Worm (Caenorhabditis elegans) whole organism, mixed stage, embryonic: Measurements from ENCODE around the gene pat-9.
A peak's percentile ranks its signal among the peaks of the same experiment; 100 is the strongest.

Experiments
- M03D4.4 ChIP-seq: sonication (generic microtip); optimal IDR thresholded peaks from 2 replicates; lab custom pipeline; 2017; ENCODE audit warnings: mild to moderate bottlenecking, missing genetic modification characterization, missing compliant biosample characterization
- bed-3 ChIP-seq: fragments of 200-800 bp; sonication (Bioruptor generic); optimal IDR thresholded peaks from 3 replicates; lab custom pipeline; 2018; ENCODE audit warnings: mild to moderate bottlenecking, missing genetic modification characterization, moderate library complexity, missing compliant biosample characterization
- blmp-1 ChIP-seq: fragments of 150-350 bp; optimal IDR thresholded peaks from 2 replicates; lab custom pipeline; 2014; ENCODE audit warnings: missing biosample characterization, missing genetic modification characterization
- ceh-39 ChIP-seq: fragments of 150-350 bp; optimal IDR thresholded peaks from 2 replicates; lab custom pipeline; 2014; ENCODE audit warnings: missing biosample characterization, missing genetic modification characterization
- ceh-43 ChIP-seq: fragments of 200-800 bp; sonication (Bioruptor generic); optimal IDR thresholded peaks from 2 replicates; lab custom pipeline; 2018; ENCODE audit warnings: mild to moderate bottlenecking, missing genetic modification characterization, moderate library complexity, missing compliant biosample characterization
- ceh-83 ChIP-seq: fragments of 200-800 bp; sonication (Bioruptor generic); optimal IDR thresholded peaks from 2 replicates; lab custom pipeline; 2018; ENCODE audit warnings: mild to moderate bottlenecking, missing genetic modification characterization, missing compliant biosample characterization
- ces-1 ChIP-seq: fragments of 150-350 bp; optimal IDR thresholded peaks from 2 replicates; lab custom pipeline; 2014; ENCODE audit warnings: missing biosample characterization, missing genetic modification reagents, missing genetic modification characterization
- cnd-1 ChIP-seq: fragments of 200-800 bp; sonication (Bioruptor generic); optimal IDR thresholded peaks from 2 replicates; lab custom pipeline; 2018; ENCODE audit warnings: mild to moderate bottlenecking, missing genetic modification characterization, missing compliant biosample characterization
- elt-3 ChIP-seq: fragments of 150-350 bp; optimal IDR thresholded peaks from 2 replicates; lab custom pipeline; 2014; ENCODE audit warnings: missing biosample characterization, missing genetic modification characterization
- flh-1 ChIP-seq: fragments of 200-800 bp; sonication (Bioruptor generic); optimal IDR thresholded peaks from 2 replicates; lab custom pipeline; 2018; ENCODE audit warnings: mild to moderate bottlenecking, missing genetic modification characterization, moderate library complexity, missing compliant biosample characterization
- ham-2 ChIP-seq: fragments of 200-800 bp; sonication (Bioruptor generic); optimal IDR thresholded peaks from 2 replicates; lab custom pipeline; 2018; ENCODE audit warnings: mild to moderate bottlenecking, missing genetic modification characterization, missing compliant biosample characterization
- hlh-1 ChIP-seq: fragments of 150-350 bp; optimal IDR thresholded peaks from 2 replicates; lab custom pipeline; 2014; ENCODE audit warnings: missing biosample characterization, missing genetic modification reagents, missing genetic modification characterization
- lin-32 ChIP-seq: fragments of 200-800 bp; sonication (Bioruptor generic); optimal IDR thresholded peaks from 2 replicates; lab custom pipeline; 2018; ENCODE audit warnings: mild to moderate bottlenecking, missing genetic modification characterization, missing compliant biosample characterization
- lsy-2 ChIP-seq: fragments of 150-350 bp; optimal IDR thresholded peaks from 2 replicates; lab custom pipeline; 2014; ENCODE audit warnings: missing biosample characterization, missing genetic modification characterization
- mab-5 ChIP-seq: fragments of 150-350 bp; optimal IDR thresholded peaks from 2 replicates; lab custom pipeline; 2014; ENCODE audit warnings: missing biosample characterization, missing genetic modification characterization
- mep-1 ChIP-seq: fragments of 150-350 bp; optimal IDR thresholded peaks from 2 replicates; lab custom pipeline; 2017; ENCODE audit warnings: missing biosample characterization, missing genetic modification reagents, missing genetic modification characterization, inconsistent platforms
- mls-2 ChIP-seq: sonication (generic microtip); optimal IDR thresholded peaks from 2 replicates; lab custom pipeline; 2016; ENCODE audit warnings: mild to moderate bottlenecking, missing genetic modification characterization, moderate library complexity, missing compliant biosample characterization
- nhr-12 ChIP-seq: fragments of 150-350 bp; optimal IDR thresholded peaks from 2 replicates; lab custom pipeline; 2014; ENCODE audit warnings: missing biosample characterization, missing genetic modification characterization
- nhr-2 ChIP-seq: fragments of 150-350 bp; optimal IDR thresholded peaks from 2 replicates; lab custom pipeline; 2014; ENCODE audit warnings: missing biosample characterization, missing genetic modification characterization
- nhr-28 ChIP-seq: fragments of 150-350 bp; optimal IDR thresholded peaks from 2 replicates; lab custom pipeline; 2014; ENCODE audit warnings: missing biosample characterization, missing genetic modification characterization
- nhr-76 ChIP-seq: sonication (generic microtip); optimal IDR thresholded peaks from 2 replicates; lab custom pipeline; 2017; ENCODE audit warnings: missing biosample characterization, missing genetic modification characterization
- pha-4 ChIP-seq: fragments of 150-350 bp; optimal IDR thresholded peaks from 2 replicates; lab custom pipeline; 2018; ENCODE audit warnings: missing biosample characterization, missing genetic modification reagents, missing genetic modification characterization
- sem-2 ChIP-seq: fragments of 200-800 bp; sonication (Bioruptor generic); optimal IDR thresholded peaks from 2 replicates; lab custom pipeline; 2018; ENCODE audit warnings: mild to moderate bottlenecking, missing genetic modification characterization, missing compliant biosample characterization
- snpc-4 ChIP-seq: fragments of 150-350 bp; optimal IDR thresholded peaks from 2 replicates; lab custom pipeline; 2014; ENCODE audit warnings: missing biosample characterization, missing genetic modification characterization
- sptf-1 ChIP-seq: sonication (generic microtip); optimal IDR thresholded peaks from 2 replicates; lab custom pipeline; 2017; ENCODE audit warnings: mild to moderate bottlenecking, missing genetic modification characterization, moderate library complexity, missing compliant biosample characterization
- tbx-8 ChIP-seq: fragments of 200-800 bp; sonication (Bioruptor generic); optimal IDR thresholded peaks from 2 replicates; lab custom pipeline; 2018; ENCODE audit warnings: mild to moderate bottlenecking, missing genetic modification characterization, moderate library complexity, missing compliant biosample characterization
- unc-120 ChIP-seq: sonication (generic microtip); optimal IDR thresholded peaks from 2 replicates; lab custom pipeline; 2017; ENCODE audit warnings: missing genetic modification characterization, missing compliant biosample characterization; ENCODE audit not compliant: poor library complexity, severe bottlenecking
- unc-39 ChIP-seq: fragments of 150-350 bp; optimal IDR thresholded peaks from 2 replicates; lab custom pipeline; 2014; ENCODE audit warnings: missing biosample characterization, missing genetic modification characterization
- unc-62 ChIP-seq: fragments of 150-350 bp; optimal IDR thresholded peaks from 2 replicates; lab custom pipeline; 2014; ENCODE audit warnings: missing biosample characterization, missing genetic modification reagents, missing genetic modification characterization
- zip-8 ChIP-seq: fragments of 150-350 bp; optimal IDR thresholded peaks from 2 replicates; lab custom pipeline; 2014; ENCODE audit warnings: missing biosample characterization, missing genetic modification characterization
- ztf-11 ChIP-seq: fragments of 150-350 bp; optimal IDR thresholded peaks from 2 replicates; lab custom pipeline; 2014; ENCODE audit warnings: missing biosample characterization, missing genetic modification characterization

Gene pat-9

DNA sequence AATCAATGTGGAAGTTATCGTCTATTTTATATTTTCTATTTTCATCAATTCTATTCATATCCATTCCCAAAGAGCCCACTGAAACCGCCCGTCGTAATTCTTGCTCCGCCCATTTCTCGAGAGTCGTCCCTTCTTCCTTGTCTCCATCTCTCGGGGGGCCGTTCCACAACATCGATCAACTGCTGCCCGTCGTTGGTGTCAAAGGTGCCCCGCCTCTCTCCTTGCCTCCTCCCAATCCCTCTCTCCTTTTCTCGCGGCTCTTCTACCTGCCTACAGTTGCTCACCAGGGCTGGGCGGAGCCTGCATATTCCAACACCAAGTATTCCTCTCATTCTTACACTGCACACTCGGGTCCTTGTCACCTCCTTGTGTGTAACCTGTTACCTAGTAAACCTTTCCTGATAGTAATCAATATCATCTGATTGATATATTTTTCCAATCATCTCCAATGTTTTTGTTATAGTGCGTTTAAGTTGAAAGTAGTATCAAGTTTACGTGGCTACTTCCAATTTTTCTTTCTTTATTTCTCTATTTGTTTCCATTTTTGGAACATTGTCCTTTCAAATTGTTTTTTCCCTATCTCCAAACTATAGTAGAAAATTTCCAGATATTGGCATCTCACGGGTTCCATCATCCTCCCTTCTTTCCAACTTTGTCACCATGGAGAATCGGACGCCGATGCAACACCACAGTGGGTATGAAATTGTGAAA is at the start of gene pat-9:
TSS of gene pat-9 (plus strand) at position 661 of the 711 bp plus-strand sequence.
- peak; percentile 68 for TF ChIP-seq unc-120 (tag; lab: Kevin White, UChicago)
- no peak for TF ChIP-seq sem-2
- peak; percentile 32 for TF ChIP-seq M03D4.4 (tag; lab: Kevin White, UChicago)
- no peak for TF ChIP-seq elt-3 (tag; lab: Kevin White, UChicago)
- TF ChIP-seq hlh-1: peak; percentile 78
- TF ChIP-seq, all 35 proteins: peak for 3

DNA sequence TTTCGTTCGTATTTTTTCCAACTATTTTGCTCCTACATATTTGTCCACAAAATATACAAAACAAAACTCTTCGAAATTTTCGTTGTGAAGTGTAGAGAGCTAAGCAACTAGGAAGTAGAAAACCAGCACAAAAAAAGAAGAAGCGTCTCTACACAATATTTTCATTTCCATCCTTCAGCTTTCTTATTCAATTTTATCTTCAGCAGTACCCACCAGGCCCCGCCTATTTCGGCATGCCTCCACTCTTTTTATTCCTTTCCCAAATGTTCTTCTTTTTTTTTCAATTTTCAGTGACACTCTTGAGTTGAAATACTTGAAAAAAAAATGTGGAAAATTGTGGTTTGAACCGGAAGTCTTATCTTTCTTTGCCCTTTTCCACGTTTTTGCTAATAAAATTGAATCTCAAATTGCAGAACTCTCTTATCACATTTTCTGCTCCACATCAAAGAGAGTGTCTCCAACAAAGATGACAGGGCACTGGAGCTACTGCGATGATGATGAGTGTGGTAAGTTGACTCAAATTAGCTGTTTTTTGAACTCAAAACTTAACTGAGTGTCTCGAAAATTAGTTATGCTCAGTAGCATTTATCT is 49.5 kb upstream of the pat-9 start, which contains the start of gene cah-3:
TSS of gene cah-3 (plus strand) at position 414 of the 591 bp plus-strand sequence.
- TF ChIP-seq sptf-1 (tag; lab: Kevin White, UChicago): no peak
- peak; percentile 54 for TF ChIP-seq ces-1

DNA sequence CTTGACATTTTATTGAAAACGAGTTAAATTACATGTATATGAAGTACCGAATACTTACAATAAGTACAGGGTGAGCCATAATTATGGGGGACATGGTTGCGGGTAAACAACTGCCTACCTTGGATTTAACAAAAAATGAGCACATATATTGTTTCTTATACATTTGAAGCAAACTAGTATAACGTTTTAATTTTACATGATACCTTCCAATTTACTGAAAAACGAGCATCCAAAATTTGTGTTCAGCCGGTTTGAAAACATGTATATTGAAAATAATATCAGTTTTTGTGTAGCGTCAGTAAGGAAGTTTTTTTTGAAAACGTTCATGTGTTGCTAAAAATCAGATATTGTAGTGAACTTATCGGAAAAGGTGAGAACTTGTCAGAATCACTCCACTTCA is 45.9 kb upstream of the pat-9 start:
- TF ChIP-seq lin-32: no peak
- no peak for TF ChIP-seq pha-4 (tag; lab: Kevin White, UChicago)
- no peak for TF ChIP-seq mep-1
- no peak for TF ChIP-seq sptf-1 (tag; lab: Kevin White, UChicago)
- TF ChIP-seq unc-120 (tag; lab: Kevin White, UChicago): no peak

DNA sequence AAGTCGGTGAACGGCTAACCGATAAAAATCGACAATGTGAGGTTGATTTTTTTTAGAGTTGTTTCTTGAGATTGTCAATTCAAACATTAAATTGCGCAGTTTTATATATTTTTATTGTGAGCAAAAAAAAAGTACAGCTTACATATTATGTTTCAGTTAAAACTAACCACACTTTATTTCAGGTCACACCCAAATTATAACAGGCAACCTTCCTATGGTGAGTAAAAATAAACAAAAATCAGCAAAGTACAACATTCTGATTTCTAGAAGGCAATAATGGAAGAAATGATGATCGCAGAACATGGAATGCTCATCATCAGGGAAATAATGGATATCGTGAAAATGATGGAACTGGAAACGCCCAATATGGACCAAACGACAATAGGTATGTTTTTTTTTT is 42.1 kb upstream of the pat-9 start, which contains the start of gene K05G3.2:
TSS of gene K05G3.2 (plus strand) at position 301 of the 400 bp plus-strand sequence.
- no peak for TF ChIP-seq ham-2 (GFP tag; lab: Kevin White, UChicago)
- no peak for TF ChIP-seq nhr-2 (tag; lab: Kevin White, UChicago)
- TF ChIP-seq lsy-2: no peak
- no peak for TF ChIP-seq hlh-1
- no peak for TF ChIP-seq tbx-8 (GFP tag; lab: Kevin White, UChicago)
- no peak for TF ChIP-seq mab-5
- no peak for TF ChIP-seq unc-39 (tag; lab: Kevin White, UChicago)
- TF ChIP-seq nhr-28 (tag; lab: Kevin White, UChicago): no peak
- no peak for TF ChIP-seq elt-3 (tag; lab: Kevin White, UChicago)
- no peak for TF ChIP-seq nhr-12 (tag; lab: Kevin White, UChicago)
- TF ChIP-seq blmp-1: no peak
- no peak for TF ChIP-seq sem-2
- no peak for TF ChIP-seq mep-1
- no peak for TF ChIP-seq ceh-39
- no peak for TF ChIP-seq nhr-76 (tag; lab: Kevin White, UChicago)
- TF ChIP-seq, all 35 proteins: peak for 0

DNA sequence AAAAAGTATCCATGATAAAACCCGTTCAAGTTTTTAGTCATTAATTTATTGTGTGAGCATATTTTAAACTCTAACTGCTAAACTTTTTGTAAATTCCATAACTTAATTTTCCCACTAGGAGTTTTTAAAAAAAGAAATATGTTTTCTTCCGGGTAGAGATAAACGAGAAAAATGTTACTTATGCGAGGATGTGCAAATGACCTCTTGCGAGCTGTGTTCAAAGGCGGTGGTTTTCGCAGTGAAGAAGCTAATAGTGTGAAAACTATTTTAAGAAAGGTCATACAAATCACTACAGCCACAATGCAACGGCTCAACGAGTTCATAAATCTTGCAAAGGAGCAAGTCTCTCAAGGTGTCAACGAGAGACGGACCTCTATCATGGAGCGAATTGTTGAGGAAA is 35.7 kb upstream of the pat-9 start, which contains the start of gene K05G3.1:
TSS of gene K05G3.1 (plus strand) at position 301 of the 400 bp plus-strand sequence.
- no peak for TF ChIP-seq nhr-12 (tag; lab: Kevin White, UChicago)
- TF ChIP-seq mls-2 (tag; lab: Kevin White, UChicago): no peak
- TF ChIP-seq zip-8 (tag; lab: Kevin White, UChicago): no peak
- no peak for TF ChIP-seq sptf-1 (tag; lab: Kevin White, UChicago)
- no peak for TF ChIP-seq nhr-76 (tag; lab: Kevin White, UChicago)
- TF ChIP-seq bed-3 (GFP tag; lab: Kevin White, UChicago): no peak
- no peak for TF ChIP-seq ceh-43 (GFP tag; lab: Kevin White, UChicago)
- no peak for TF ChIP-seq tbx-8 (GFP tag; lab: Kevin White, UChicago)
- no peak for TF ChIP-seq ztf-11
- TF ChIP-seq ces-1: no peak
- no peak for TF ChIP-seq ceh-83
- no peak for TF ChIP-seq ham-2 (GFP tag; lab: Kevin White, UChicago)
- TF ChIP-seq snpc-4 (tag; lab: Kevin White, UChicago): no peak
- no peak for TF ChIP-seq mab-5
- no peak for TF ChIP-seq unc-39 (tag; lab: Kevin White, UChicago)

DNA sequence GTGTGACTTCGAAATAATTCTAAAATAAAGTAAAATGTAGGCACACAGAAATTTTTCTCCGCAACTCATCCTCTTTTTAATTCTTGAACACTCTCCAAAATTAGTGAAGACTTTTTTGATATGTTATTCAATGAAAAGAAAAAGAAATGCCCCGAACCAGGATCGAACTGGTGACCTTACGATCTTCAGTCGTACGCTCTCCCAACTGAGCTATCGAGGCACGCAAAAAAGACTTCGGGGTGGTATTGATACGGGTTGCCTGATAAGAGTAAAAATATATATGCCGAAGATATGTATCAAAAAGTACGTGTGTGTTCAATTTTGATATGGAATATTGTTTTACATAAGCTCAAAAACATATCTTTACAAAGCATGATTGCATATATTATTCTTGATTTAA is 33.7 kb upstream of the pat-9 start:
- TF ChIP-seq nhr-76 (tag; lab: Kevin White, UChicago) (no peak), M03D4.4 (tag; lab: Kevin White, UChicago) (no peak), ceh-43 (GFP tag; lab: Kevin White, UChicago) (no peak), unc-62 (no peak), cnd-1 (tag; lab: Kevin White, UChicago) (no peak), blmp-1 (no peak), mab-5 (no peak), lin-32 (no peak), nhr-28 (tag; lab: Kevin White, UChicago) (no peak), flh-1 (GFP tag; lab: Kevin White, UChicago) (no peak), ham-2 (GFP tag; lab: Kevin White, UChicago) (no peak), nhr-2 (tag; lab: Kevin White, UChicago) (no peak), sptf-1 (tag; lab: Kevin White, UChicago) (no peak), ces-1 (no peak), ztf-11 (no peak)
